Worm (Caenorhabditis elegans) whole organism, L4/young adult: ENCODE data around the gene ztf-7.

Experiments used
- dao-5 ChIP-seq: sonication (generic microtip); optimal IDR thresholded peaks from 2 replicates; lab custom pipeline; 2016; ENCODE audit warnings: missing genotype, missing genetic modification characterization, moderate library complexity, missing compliant biosample characterization
- him-1 ChIP-seq: sonication (generic microtip); optimal IDR thresholded peaks from 2 replicates; lab custom pipeline; 2016; ENCODE audit warnings: missing genotype, missing genetic modification reagents, missing genetic modification characterization, missing compliant biosample characterization

ce11 chrV:9765622-9766021 lies 23.9 kb downstream of the ztf-7 start:
- TF ChIP-seq him-1, result no peak
- TF ChIP-seq dao-5, result no peak
